Worm (Caenorhabditis elegans) whole organism, early embryonic: ENCODE measurements around the gene C10E2.1.

Source experiments
- B0310.2 ChIP-seq: sonication (generic microtip); optimal IDR thresholded peaks from 2 replicates; lab custom pipeline; 2016; ENCODE audit warnings: mild to moderate bottlenecking, missing genetic modification characterization, missing compliant biosample characterization
- F13C5.2 ChIP-seq: sonication (generic microtip); optimal IDR thresholded peaks from 2 replicates; lab custom pipeline; 2017; ENCODE audit warnings: mild to moderate bottlenecking, missing genetic modification characterization, inconsistent platforms, missing compliant biosample characterization
- aly-1 ChIP-seq: sonication (generic microtip); optimal IDR thresholded peaks from 2 replicates; lab custom pipeline; 2016; ENCODE audit warnings: missing genetic modification characterization, missing compliant biosample characterization
- ama-1 ChIP-seq: fragments of 150-350 bp; optimal IDR thresholded peaks from 2 replicates; lab custom pipeline; 2014
- ceh-13 ChIP-seq: fragments of 200-800 bp; sonication (Bioruptor generic); optimal IDR thresholded peaks from 2 replicates; lab custom pipeline; 2018; ENCODE audit warnings: mild to moderate bottlenecking, missing genetic modification characterization, missing compliant biosample characterization
- ceh-36 ChIP-seq: sonication (generic microtip); optimal IDR thresholded peaks from 2 replicates; lab custom pipeline; 2016; ENCODE audit warnings: missing genetic modification characterization, inconsistent platforms, missing compliant biosample characterization
- ets-7 ChIP-seq: sonication (generic microtip); optimal IDR thresholded peaks from 2 replicates; lab custom pipeline; 2016; ENCODE audit warnings: missing genotype, missing genetic modification characterization, missing compliant biosample characterization
- flt-1 ChIP-seq: fragments of 200-800 bp; sonication (Bioruptor generic); IDR thresholded peaks from 2 replicates; pipeline ENCODE4 v1.3.6; 2022; ENCODE audit warnings: missing genetic modification characterization, missing compliant biosample characterization
- hmbx-1 ChIP-seq: sonication (generic microtip); optimal IDR thresholded peaks from 2 replicates; lab custom pipeline; 2016; ENCODE audit warnings: mild to moderate bottlenecking, missing genetic modification characterization, missing compliant biosample characterization
- hmg-4 ChIP-seq: fragments of 200-800 bp; sonication (Bioruptor generic); optimal IDR thresholded peaks from 2 replicates; lab custom pipeline; 2018; ENCODE audit warnings: mild to moderate bottlenecking, missing genetic modification characterization, missing compliant biosample characterization
- hnd-1 ChIP-seq: sonication (generic microtip); optimal IDR thresholded peaks from 2 replicates; lab custom pipeline; 2016; ENCODE audit warnings: missing genetic modification characterization, missing compliant biosample characterization
- pes-1 ChIP-seq: fragments of 200-800 bp; sonication (Bioruptor generic); IDR thresholded peaks from 2 replicates; pipeline ENCODE4 v1.3.6; 2022; ENCODE audit warnings: missing genetic modification reagents, missing genetic modification characterization, missing compliant biosample characterization
- scrt-1 ChIP-seq: fragments of 200-800 bp; sonication (Bioruptor generic); IDR thresholded peaks from 2 replicates; pipeline ENCODE4 v1.3.6; 2022; ENCODE audit warnings: missing genetic modification characterization, missing compliant biosample characterization
- sea-1 ChIP-seq: fragments of 200-800 bp; sonication (Bioruptor generic); conservative IDR thresholded peaks from 2 replicates; pipeline ENCODE4 v1.3.6; 2022; ENCODE audit warnings: missing genetic modification characterization, missing compliant biosample characterization
- tbx-11 ChIP-seq: fragments of 200-800 bp; sonication (Bioruptor generic); IDR thresholded peaks from 2 replicates; pipeline ENCODE4 v1.3.6; 2022; ENCODE audit warnings: missing genetic modification characterization, missing compliant biosample characterization
- tbx-37 ChIP-seq: fragments of 200-800 bp; sonication (Bioruptor generic); conservative IDR thresholded peaks from 2 replicates; pipeline ENCODE4 v1.3.6; 2022; ENCODE audit warnings: missing genetic modification reagents, missing genetic modification characterization, missing compliant biosample characterization
- tra-4 ChIP-seq: sonication (generic microtip); optimal IDR thresholded peaks from 2 replicates; lab custom pipeline; 2017; ENCODE audit warnings: missing genetic modification characterization, missing compliant biosample characterization

The C10E2.1 gene

ce11 chrX:16770919-16771318, 8.3 kb downstream of the C10E2.1 start:
- TF ChIP-seq hmbx-1 (tag; lab: Kevin White, UChicago) = no peak
- no peak for TF ChIP-seq hnd-1 (tag; lab: Kevin White, UChicago)
- TF ChIP-seq aly-1 (tag; lab: Kevin White, UChicago) = peak; percentile 22
- no peak for TF ChIP-seq pes-1
- TF ChIP-seq hmg-4 = peak; percentile 66
- no peak for TF ChIP-seq ceh-13
- no peak for TF ChIP-seq sea-1 (GFP tag; lab: Robert Waterston, UW)
- TF ChIP-seq tbx-37 (GFP tag; lab: Robert Waterston, UW) = no peak
- no peak for TF ChIP-seq ceh-36 (tag; lab: Kevin White, UChicago)
- no peak for TF ChIP-seq tbx-11 (GFP tag; lab: Robert Waterston, UW)
- TF ChIP-seq tra-4 = no peak
- TF ChIP-seq B0310.2 (tag; lab: Kevin White, UChicago) = no peak

ce11 chrX:16772112-16772731, 9.6 kb downstream of the C10E2.1 start:
- TF ChIP-seq aly-1 (tag; lab: Kevin White, UChicago) (no peak), sea-1 (GFP tag; lab: Robert Waterston, UW) (no peak), ama-1 (no peak), tbx-37 (GFP tag; lab: Robert Waterston, UW) (no peak), scrt-1 (GFP tag; lab: Robert Waterston, UW) (no peak), B0310.2 (tag; lab: Kevin White, UChicago) (no peak), ceh-13 (no peak), pes-1 (no peak), hnd-1 (tag; lab: Kevin White, UChicago) (no peak), tbx-11 (GFP tag; lab: Robert Waterston, UW) (no peak), hmg-4 (no peak), tra-4 (no peak), ets-7 (no peak), hmbx-1 (tag; lab: Kevin White, UChicago) (no peak)

- TF ChIP-seq tbx-11 (GFP tag; lab: Robert Waterston, UW) (no peak), F13C5.2 (tag; lab: Kevin White, UChicago) (no peak), tbx-37 (GFP tag; lab: Robert Waterston, UW) (no peak), B0310.2 (tag; lab: Kevin White, UChicago) (no peak), hmbx-1 (tag; lab: Kevin White, UChicago) (no peak), aly-1 (tag; lab: Kevin White, UChicago) (no peak), scrt-1 (GFP tag; lab: Robert Waterston, UW) (no peak), flt-1 (GFP tag; lab: Robert Waterston, UW) (no peak), ceh-36 (tag; lab: Kevin White, UChicago) (no peak), pes-1 (no peak), hmg-4 (no peak), sea-1 (GFP tag; lab: Robert Waterston, UW) (no peak), hnd-1 (tag; lab: Kevin White, UChicago) (no peak), ceh-13 (no peak), tra-4 (no peak), ets-7 (no peak), ama-1 (no peak)
Observed at ce11 chrX:16773421-16773820, 10.8 kb downstream of the C10E2.1 start.

- TF ChIP-seq flt-1 (GFP tag; lab: Robert Waterston, UW) = no peak
- TF ChIP-seq scrt-1 (GFP tag; lab: Robert Waterston, UW) = no peak
Observed at ce11 chrX:16775335-16775835, 12.8 kb downstream of the C10E2.1 start.

- no peak for TF ChIP-seq tra-4
- TF ChIP-seq ceh-36 (tag; lab: Kevin White, UChicago) = no peak
- no peak for TF ChIP-seq B0310.2 (tag; lab: Kevin White, UChicago)
- TF ChIP-seq sea-1 (GFP tag; lab: Robert Waterston, UW) = no peak
- TF ChIP-seq hmbx-1 (tag; lab: Kevin White, UChicago) = no peak
- no peak for TF ChIP-seq ceh-13
- no peak for TF ChIP-seq tbx-37 (GFP tag; lab: Robert Waterston, UW)
- TF ChIP-seq pes-1 = no peak
- no peak for TF ChIP-seq aly-1 (tag; lab: Kevin White, UChicago)
- no peak for TF ChIP-seq flt-1 (GFP tag; lab: Robert Waterston, UW)
- TF ChIP-seq ets-7 = no peak
- TF ChIP-seq ama-1 = no peak
- TF ChIP-seq tbx-11 (GFP tag; lab: Robert Waterston, UW) = no peak
- TF ChIP-seq scrt-1 (GFP tag; lab: Robert Waterston, UW) = no peak
- no peak for TF ChIP-seq hmg-4
- TF ChIP-seq F13C5.2 (tag; lab: Kevin White, UChicago) = no peak
- TF ChIP-seq hnd-1 (tag; lab: Kevin White, UChicago) = no peak
Observed at ce11 chrX:16782797-16783259, 20.2 kb downstream of the C10E2.1 start, which contains the start of gene T01C8.3. Gene T01C8.3, minus strand, starts transcription at chrX:16783209.

- TF ChIP-seq hmbx-1 (tag; lab: Kevin White, UChicago) = no peak
Observed at ce11 chrX:16784038-16784437, 21.4 kb downstream of the C10E2.1 start.

- no peak for TF ChIP-seq hmg-4
- TF ChIP-seq tbx-11 (GFP tag; lab: Robert Waterston, UW) = no peak
- no peak for TF ChIP-seq flt-1 (GFP tag; lab: Robert Waterston, UW)
- no peak for TF ChIP-seq aly-1 (tag; lab: Kevin White, UChicago)
- no peak for TF ChIP-seq F13C5.2 (tag; lab: Kevin White, UChicago)
- TF ChIP-seq pes-1 = no peak
Observed at ce11 chrX:16786021-16786488, 23.4 kb downstream of the C10E2.1 start, which contains the start of gene T01C8.2. Gene T01C8.2, plus strand, starts transcription at chrX:16786438.

ce11 chrX:16787152-16787551, 24.5 kb downstream of the C10E2.1 start:
- TF ChIP-seq tra-4 (no peak), sea-1 (GFP tag; lab: Robert Waterston, UW) (no peak), ama-1 (no peak), tbx-11 (GFP tag; lab: Robert Waterston, UW) (no peak), scrt-1 (GFP tag; lab: Robert Waterston, UW) (no peak), hmg-4 (no peak), ceh-36 (tag; lab: Kevin White, UChicago) (no peak), ceh-13 (no peak), F13C5.2 (tag; lab: Kevin White, UChicago) (no peak), ets-7 (no peak)
